Worm (Caenorhabditis elegans): ENCODE measurements around the gene cng-3.

Gene cng-3

ce11 chrIV:9524849-9525460 lies 44.1 kb upstream of the cng-3 start, which contains the start of gene ndua-5:
ndua-5 (minus strand) TSS chrIV:9524899.
- TF ChIP-seq unc-62 (GFP tag; optimal IDR thresholded peaks at IDR 0.05) (no peak), ztf-1 (GFP tag; conservative IDR thresholded peaks at IDR 0.05) (no peak), crh-2 (tag; optimal IDR thresholded peaks at IDR 0.05) (peak; percentile 36), snpc-4 (tag; optimal IDR thresholded peaks at IDR 0.05) (peak; percentile 68), gmeb-1 (tag; optimal IDR thresholded peaks at IDR 0.05) (peak; percentile 87), fos-1 (tag; optimal IDR thresholded peaks at IDR 0.05) (peak; percentile 6), R02D3.7 (tag; optimal IDR thresholded peaks at IDR 0.05) (no peak), sma-9 (GFP tag; optimal IDR thresholded peaks at IDR 0.05) (peak; percentile 12), sma-9 (tag; optimal IDR thresholded peaks at IDR 0.05) (no peak), lin-13 (GFP tag; optimal IDR thresholded peaks at IDR 0.05) (peak; percentile 27), lsy-2 (tag; optimal IDR thresholded peaks at IDR 0.05) (peak in 1 of 2 experiments; percentile 70), unc-55 (GFP tag; optimal IDR thresholded peaks at IDR 0.05) (peak; percentile 33), dmd-4 (tag; optimal IDR thresholded peaks at IDR 0.05) (no peak), sma-3 (GFP tag; optimal IDR thresholded peaks at IDR 0.05) (peak; percentile 28), C34F6.9 (tag; optimal IDR thresholded peaks at IDR 0.05) (peak; percentile 39), nhr-25 (tag; optimal IDR thresholded peaks at IDR 0.05) (peak; percentile 21)

ce11 chrIV:9523139-9523538 lies 42.3 kb upstream of the cng-3 start:
- no peak for TF ChIP-seq mab-5 (tag; optimal IDR thresholded peaks at IDR 0.05)
- no peak for TF ChIP-seq sma-9 (GFP tag; optimal IDR thresholded peaks at IDR 0.05)
- no peak for TF ChIP-seq sma-9 (tag; optimal IDR thresholded peaks at IDR 0.05)
- TF ChIP-seq crh-2 (tag; optimal IDR thresholded peaks at IDR 0.05), result no peak
- TF ChIP-seq nhr-129 (tag; optimal IDR thresholded peaks at IDR 0.05), result no peak
- no peak for TF ChIP-seq alr-1 (tag; optimal IDR thresholded peaks at IDR 0.05)
- TF ChIP-seq Y55F3AM.14 (GFP tag; optimal IDR thresholded peaks at IDR 0.05), result no peak
- no peak for TF ChIP-seq ztf-1 (GFP tag; conservative IDR thresholded peaks at IDR 0.05)
- TF ChIP-seq elt-1 (tag; optimal IDR thresholded peaks at IDR 0.05), result no peak

ce11 chrIV:9520629-9521028 lies 39.8 kb upstream of the cng-3 start:
- TF ChIP-seq R02D3.7 (tag; optimal IDR thresholded peaks at IDR 0.05), result no peak
- TF ChIP-seq Y55F3AM.14 (GFP tag; optimal IDR thresholded peaks at IDR 0.05), result no peak
- TF ChIP-seq alr-1 (tag; optimal IDR thresholded peaks at IDR 0.05), result no peak
- no peak for TF ChIP-seq ztf-1 (GFP tag; conservative IDR thresholded peaks at IDR 0.05)
- TF ChIP-seq nhr-77 (tag; optimal IDR thresholded peaks at IDR 0.05), result no peak
- TF ChIP-seq nhr-11 (tag; optimal IDR thresholded peaks at IDR 0.05), result no peak
- no peak for TF ChIP-seq nhr-6 (tag; optimal IDR thresholded peaks at IDR 0.05)
- TF ChIP-seq nhr-25 (tag; optimal IDR thresholded peaks at IDR 0.05), result no peak
- TF ChIP-seq aly-2 (tag; optimal IDR thresholded peaks at IDR 0.05), result no peak
- no peak for TF ChIP-seq ztf-11 (tag; optimal IDR thresholded peaks at IDR 0.05)
- no peak for TF ChIP-seq ceh-82 (tag; optimal IDR thresholded peaks at IDR 0.05)
- TF ChIP-seq F13H6.1 (tag; optimal IDR thresholded peaks at IDR 0.05), result no peak
- TF ChIP-seq sem-4 (tag; optimal IDR thresholded peaks at IDR 0.05), result no peak
- TF ChIP-seq nhr-129 (tag; optimal IDR thresholded peaks at IDR 0.05), result no peak
- TF ChIP-seq mbf-1 (tag; optimal IDR thresholded peaks at IDR 0.05), result no peak
- TF ChIP-seq lin-39 (tag; optimal IDR thresholded peaks at IDR 0.05), result no peak
- TF ChIP-seq skn-1 (tag; optimal IDR thresholded peaks at IDR 0.05), result no peak
- TF ChIP-seq lsy-2 (tag; optimal IDR thresholded peaks at IDR 0.05), result no peak
- TF ChIP-seq snpc-4 (tag; optimal IDR thresholded peaks at IDR 0.05), result no peak

- no peak for TF ChIP-seq nhr-237 (tag; optimal IDR thresholded peaks at IDR 0.05)
- peak; percentile 25 for TF ChIP-seq nhr-21 (tag; optimal IDR thresholded peaks at IDR 0.05)
These were observed 37.8 kb upstream of the cng-3 start, which contains the start of gene nlp-35 for ce11 chrIV:9518608-9519007. nlp-35 (minus strand) TSS chrIV:9518926.

ce11 chrIV:9516831-9517230 lies 36.0 kb upstream of the cng-3 start, which contains the start of gene C33A12.19:
C33A12.19 (plus strand) TSS chrIV:9516999.
- TF ChIP-seq lin-11 (tag; optimal IDR thresholded peaks at IDR 0.05) (no peak), peb-1 (tag; optimal IDR thresholded peaks at IDR 0.05) (no peak), lsy-2 (tag; optimal IDR thresholded peaks at IDR 0.05) (peak in 1 of 2 experiments; percentile 32), alr-1 (tag; optimal IDR thresholded peaks at IDR 0.05) (no peak), C34F6.9 (tag; optimal IDR thresholded peaks at IDR 0.05) (no peak), F13H6.1 (tag; optimal IDR thresholded peaks at IDR 0.05) (no peak), ztf-1 (GFP tag; conservative IDR thresholded peaks at IDR 0.05) (no peak), aly-2 (tag; optimal IDR thresholded peaks at IDR 0.05) (no peak), crh-2 (tag; optimal IDR thresholded peaks at IDR 0.05) (no peak), gmeb-1 (tag; optimal IDR thresholded peaks at IDR 0.05) (peak; percentile 44), ZK546.5 (tag; optimal IDR thresholded peaks at IDR 0.05) (no peak), sma-9 (GFP tag; optimal IDR thresholded peaks at IDR 0.05) (peak; percentile 66), sma-9 (tag; optimal IDR thresholded peaks at IDR 0.05) (no peak), blmp-1 (tag; optimal IDR thresholded peaks at IDR 0.05; ENCODE audit: insufficient read depth) (peak; percentile 59), fos-1 (tag; optimal IDR thresholded peaks at IDR 0.05) (peak; percentile 30), nhr-21 (tag; optimal IDR thresholded peaks at IDR 0.05) (peak; percentile 40), nhr-23 (tag; optimal IDR thresholded peaks at IDR 0.05) (no peak), Y55F3AM.14 (GFP tag; optimal IDR thresholded peaks at IDR 0.05) (no peak), sma-3 (GFP tag; optimal IDR thresholded peaks at IDR 0.05) (peak; percentile 53), nhr-129 (tag; optimal IDR thresholded peaks at IDR 0.05) (peak; percentile 19), nhr-25 (tag; optimal IDR thresholded peaks at IDR 0.05) (peak; percentile 28)
